Fruit fly (Drosophila melanogaster) whole organism, embryonic: ENCODE results near the gene dunk.

Experiments used
- CG10267 ChIP-seq: fragments of 200-800 bp; sonication (Bioruptor generic); optimal IDR thresholded peaks from 2 replicates; lab custom pipeline; 2018; ENCODE audit warnings: missing biosample characterization, mild to moderate bottlenecking, missing genetic modification characterization, moderate library complexity
- CG10979 ChIP-seq: fragments of 200-800 bp; sonication (Bioruptor generic); optimal IDR thresholded peaks from 2 replicates; lab custom pipeline; 2018; ENCODE audit warnings: missing biosample characterization, mild to moderate bottlenecking, missing genetic modification characterization, moderate library complexity
- CG11085 ChIP-seq: fragments of 200-800 bp; sonication (Bioruptor generic); IDR thresholded peaks from 2 replicates; pipeline ENCODE4 v1.3.6; 2022; ENCODE audit warnings: missing biosample characterization, missing genetic modification characterization
- CG11504 ChIP-seq: fragments of 200-800 bp; sonication (Bioruptor generic); optimal IDR thresholded peaks from 3 replicates; lab custom pipeline; 2019; ENCODE audit warnings: missing biosample characterization, mild to moderate bottlenecking, missing genetic modification characterization, moderate library complexity
- CG12219 ChIP-seq: fragments of 200-800 bp; sonication (Bioruptor generic); optimal IDR thresholded peaks from 3 replicates; lab custom pipeline; 2018; ENCODE audit warnings: missing biosample characterization, mild to moderate bottlenecking, missing genetic modification characterization
- CG12299 ChIP-seq: fragments of 200-800 bp; sonication (Bioruptor generic); optimal IDR thresholded peaks from 2 replicates; lab custom pipeline; 2018; ENCODE audit warnings: missing biosample characterization, mild to moderate bottlenecking, missing genetic modification characterization
- CG12659 ChIP-seq: fragments of 200-800 bp; sonication (Bioruptor generic); optimal IDR thresholded peaks from 3 replicates; lab custom pipeline; 2017; ENCODE audit warnings: mild to moderate bottlenecking, missing biosample characterization, missing genetic modification reagents, missing genetic modification characterization
- CG13123 ChIP-seq: fragments of 200-800 bp; sonication (Bioruptor generic); optimal IDR thresholded peaks from 2 replicates; lab custom pipeline; 2016; ENCODE audit warnings: missing biosample characterization, missing genetic modification characterization
- CG1603 ChIP-seq: fragments of 200-800 bp; sonication (Bioruptor generic); optimal IDR thresholded peaks from 2 replicates; lab custom pipeline; 2019; ENCODE audit warnings: missing biosample characterization, mild to moderate bottlenecking, missing genetic modification characterization, moderate library complexity
- CG18619 ChIP-seq: fragments of 200-800 bp; sonication (Bioruptor generic); optimal IDR thresholded peaks from 3 replicates; lab custom pipeline; 2017; ENCODE audit warnings: missing biosample characterization, mild to moderate bottlenecking, missing genetic modification characterization
- CG18764 ChIP-seq: fragments of 200-800 bp; sonication (Bioruptor generic); optimal IDR thresholded peaks from 3 replicates; lab custom pipeline; 2016; ENCODE audit warnings: missing biosample characterization, missing genetic modification characterization
- CG2129 ChIP-seq: fragments of 200-800 bp; sonication (Bioruptor generic); IDR thresholded peaks from 2 replicates; pipeline ENCODE4 v1.3.6; 2022; ENCODE audit warnings: missing biosample characterization, missing genetic modification characterization; ENCODE audit not compliant: partially characterized antibody
- CG31224 ChIP-seq: fragments of 200-800 bp; sonication (Bioruptor generic); IDR thresholded peaks from 2 replicates; pipeline ENCODE4 v1.3.6; 2022; ENCODE audit warnings: missing biosample characterization, missing genetic modification characterization
- CG33557 ChIP-seq: fragments of 200-800 bp; sonication (Bioruptor generic); optimal IDR thresholded peaks from 2 replicates; lab custom pipeline; 2019; ENCODE audit warnings: missing biosample characterization, mild to moderate bottlenecking, missing genetic modification characterization, moderate library complexity
- CG3726 ChIP-seq: fragments of 200-800 bp; sonication (Bioruptor generic); IDR thresholded peaks from 3 replicates; pipeline ENCODE4, ENCODE4 v1.3.6; 2022; ENCODE audit warnings: missing biosample characterization, missing genetic modification characterization
- CG5245 ChIP-seq: fragments of 200-800 bp; sonication (Bioruptor generic); optimal IDR thresholded peaks from 3 replicates; lab custom pipeline; 2016; ENCODE audit warnings: missing biosample characterization, missing genetic modification characterization
- CG7271 ChIP-seq: fragments of 200-800 bp; sonication (Bioruptor generic); optimal IDR thresholded peaks from 2 replicates; lab custom pipeline; 2018; ENCODE audit warnings: missing biosample characterization, mild to moderate bottlenecking, missing genetic modification characterization, moderate library complexity
- CG7786 ChIP-seq: fragments of 200-800 bp; sonication (Bioruptor generic); optimal IDR thresholded peaks from 2 replicates; lab custom pipeline; 2016; ENCODE audit warnings: missing biosample characterization, missing genetic modification characterization
- CG7928 ChIP-seq: fragments of 200-800 bp; sonication (Bioruptor generic); optimal IDR thresholded peaks from 2 replicates; lab custom pipeline; 2017; ENCODE audit warnings: missing biosample characterization, mild to moderate bottlenecking, missing genetic modification characterization
- CG8478 ChIP-seq: fragments of >200 bp; optimal IDR thresholded peaks from 2 replicates; lab custom pipeline; 2018
- CG8944 ChIP-seq: fragments of 200-800 bp; sonication (Bioruptor generic); optimal IDR thresholded peaks from 3 replicates; lab custom pipeline; 2016; ENCODE audit warnings: missing biosample characterization, missing genetic modification characterization
- CkIIα-i1 ChIP-seq: fragments of 200-800 bp; sonication (Bioruptor generic); IDR thresholded peaks from 2 replicates; pipeline ENCODE4 v1.3.6; 2022; ENCODE audit warnings: missing biosample characterization, missing genetic modification characterization
- D19A ChIP-seq: fragments of 200-800 bp; optimal IDR thresholded peaks from 3 replicates; lab custom pipeline; 2019; ENCODE audit warnings: missing biosample characterization, mild to moderate bottlenecking, missing genetic modification characterization, moderate library complexity
- Dbx ChIP-seq: fragments of 200-800 bp; sonication (Bioruptor generic); IDR thresholded peaks from 3 replicates; pipeline ENCODE4 v1.3.6; 2022; ENCODE audit warnings: missing biosample characterization, missing genetic modification characterization
- Dfd ChIP-seq, 2 experiments: fragments of >200 bp; optimal IDR thresholded peaks; 2 replicates each; lab custom pipeline; 2017; ENCODE audit warnings: missing biosample characterization in 2 of 2, missing genetic modification characterization in 2 of 2
- Dip2 ChIP-seq: fragments of 200-800 bp; sonication (Bioruptor generic); IDR thresholded peaks from 2 replicates; pipeline ENCODE4 v1.3.6; 2022; ENCODE audit warnings: missing biosample characterization, missing genetic modification characterization
- Eip74EF ChIP-seq, 2 experiments: fragments of 200-800 bp in 1 of 2; fragments of >200 bp in 1 of 2; sonication (Bioruptor generic) in 1 of 2; optimal IDR thresholded peaks; 2 replicates each; lab custom pipeline; 2017 to 2019; ENCODE audit warnings: missing biosample characterization in 2 of 2, missing genetic modification characterization in 2 of 2, mild to moderate bottlenecking in 1 of 2, moderate library complexity in 1 of 2
- HLHmδ ChIP-seq: fragments of 200-800 bp; sonication (Bioruptor generic); optimal IDR thresholded peaks from 2 replicates; lab custom pipeline; 2018; ENCODE audit warnings: missing biosample characterization, mild to moderate bottlenecking, missing genetic modification characterization, moderate library complexity
- Lpt ChIP-seq: fragments of >200 bp; optimal IDR thresholded peaks from 2 replicates; lab custom pipeline; 2018; ENCODE audit warnings: missing biosample characterization, missing genetic modification characterization
- NC2α ChIP-seq: fragments of 200-800 bp; sonication (Bioruptor generic); optimal IDR thresholded peaks from 2 replicates; lab custom pipeline; 2016; ENCODE audit warnings: missing biosample characterization, missing genetic modification characterization
- Oaz ChIP-seq: fragments of 200-800 bp; sonication (Bioruptor generic); IDR thresholded peaks from 2 replicates; pipeline ENCODE4 v1.3.6; 2022; ENCODE audit warnings: missing biosample characterization, missing genetic modification characterization
- Sox102F ChIP-seq: fragments of 200-800 bp; sonication (Bioruptor generic); optimal IDR thresholded peaks from 2 replicates; lab custom pipeline; 2018; ENCODE audit warnings: missing biosample characterization, mild to moderate bottlenecking, missing genetic modification characterization, moderate library complexity
- Vsx1 ChIP-seq: fragments of 200-800 bp; sonication (Bioruptor generic); optimal IDR thresholded peaks from 2 replicates; lab custom pipeline; 2017; ENCODE audit warnings: missing biosample characterization, mild to moderate bottlenecking, missing genetic modification characterization, missing genetic modification reagents
- bigmax ChIP-seq: fragments of 200-800 bp; sonication (Bioruptor generic); optimal IDR thresholded peaks from 2 replicates; lab custom pipeline; 2018; ENCODE audit warnings: missing biosample characterization, mild to moderate bottlenecking, missing genetic modification characterization
- bowl ChIP-seq: fragments of 200-800 bp; sonication (Bioruptor generic); IDR thresholded peaks from 2 replicates; pipeline ENCODE4 v1.3.6; 2022; ENCODE audit warnings: missing biosample characterization, missing genetic modification characterization
- cato ChIP-seq: fragments of 200-800 bp; sonication (Bioruptor generic); optimal IDR thresholded peaks from 2 replicates; lab custom pipeline; 2016; ENCODE audit warnings: missing biosample characterization, missing genetic modification characterization, borderline replicate concordance
- dysf ChIP-seq: fragments of 200-800 bp; sonication (Bioruptor generic); IDR thresholded peaks from 3 replicates; pipeline ENCODE4 v1.3.6; 2022; ENCODE audit warnings: missing biosample characterization, missing genetic modification characterization
- en ChIP-seq: fragments of 200-800 bp; sonication (Bioruptor generic); optimal IDR thresholded peaks from 2 replicates; lab custom pipeline; 2016; ENCODE audit warnings: missing biosample characterization, missing genetic modification characterization
- grn ChIP-seq: fragments of 200-800 bp; sonication (Bioruptor generic); optimal IDR thresholded peaks from 3 replicates; lab custom pipeline; 2017; ENCODE audit warnings: missing biosample characterization, missing genetic modification characterization
- hbn ChIP-seq: fragments of 200-800 bp; sonication (Bioruptor generic); IDR thresholded peaks from 2 replicates; pipeline ENCODE4 v1.3.6; 2022; ENCODE audit warnings: missing biosample characterization, missing genetic modification characterization; ENCODE audit not compliant: partially characterized antibody
- her ChIP-seq: fragments of 200-800 bp; sonication (Bioruptor generic); optimal IDR thresholded peaks from 2 replicates; lab custom pipeline; 2016; ENCODE audit warnings: missing biosample characterization, missing genetic modification characterization
- ken ChIP-seq: fragments of 200-800 bp; sonication (Bioruptor generic); IDR thresholded peaks from 3 replicates; pipeline ENCODE4 v1.3.6; 2022; ENCODE audit warnings: missing biosample characterization, missing genetic modification characterization
- klu ChIP-seq: fragments of 200-800 bp; sonication (Bioruptor generic); IDR thresholded peaks from 2 replicates; pipeline ENCODE4 v1.3.6; 2022; ENCODE audit warnings: missing biosample characterization, missing genetic modification characterization
- lmd ChIP-seq: fragments of 200-800 bp; sonication (Bioruptor generic); IDR thresholded peaks from 2 replicates; pipeline ENCODE4 v1.3.6; 2022; ENCODE audit warnings: missing biosample characterization, missing genetic modification characterization
- nerfin-1 ChIP-seq: fragments of 200-800 bp; sonication (Bioruptor generic); optimal IDR thresholded peaks from 3 replicates; lab custom pipeline; 2019; ENCODE audit warnings: missing biosample characterization, mild to moderate bottlenecking, missing genetic modification characterization, moderate library complexity
- sim ChIP-seq: fragments of 200-800 bp; sonication (Bioruptor generic); IDR thresholded peaks from 2 replicates; pipeline ENCODE4 v1.3.6; 2022; ENCODE audit warnings: missing biosample characterization, missing genetic modification characterization
- sug ChIP-seq: fragments of 200-800 bp; optimal IDR thresholded peaks from 2 replicates; lab custom pipeline; 2019; ENCODE audit warnings: missing biosample characterization, mild to moderate bottlenecking, missing genetic modification characterization, moderate library complexity
- tap ChIP-seq: fragments of 200-800 bp; optimal IDR thresholded peaks from 3 replicates; lab custom pipeline; 2019; ENCODE audit warnings: missing biosample characterization, mild to moderate bottlenecking, missing genetic modification characterization, moderate library complexity
- toy ChIP-seq: fragments of 200-800 bp; sonication (Bioruptor generic); IDR thresholded peaks from 2 replicates; pipeline ENCODE4 v1.3.6; 2022; ENCODE audit warnings: missing biosample characterization, missing genetic modification characterization
- tup ChIP-seq: fragments of 200-800 bp; sonication (Bioruptor generic); optimal IDR thresholded peaks from 2 replicates; lab custom pipeline; 2016; ENCODE audit warnings: missing biosample characterization, mild to moderate bottlenecking, missing genetic modification characterization, moderate library complexity
- zen ChIP-seq: fragments of 200-800 bp; sonication (Bioruptor generic); optimal IDR thresholded peaks from 3 replicates; lab custom pipeline; 2018; ENCODE audit warnings: missing biosample characterization, mild to moderate bottlenecking, missing genetic modification characterization, moderate library complexity

The dunk gene

DNA sequence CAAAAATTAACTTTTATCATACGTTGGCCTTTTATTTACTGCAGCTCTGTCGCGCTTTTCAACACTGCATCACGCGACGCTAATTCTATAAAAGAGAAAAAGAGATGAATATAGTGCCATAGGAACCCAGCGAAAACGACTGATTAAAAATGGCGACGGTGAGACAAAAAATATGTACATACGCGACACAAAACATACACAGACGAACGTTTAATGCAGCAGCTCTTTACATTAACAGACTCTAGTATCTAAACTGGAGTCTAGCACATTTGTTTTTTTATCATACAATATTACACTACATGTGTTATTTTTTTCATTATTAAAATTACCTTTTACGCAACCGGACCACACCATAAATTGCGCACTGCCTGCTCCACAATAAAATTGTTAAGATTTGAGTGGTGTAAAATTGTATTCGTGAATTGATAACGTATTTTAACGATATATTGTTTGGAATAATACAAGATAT is 17.2 kb downstream of the dunk start (continued):
- TF ChIP-seq bowl: no peak
- TF ChIP-seq Dbx (GFP tag; lab: Robert Waterston, UW): no peak; the same call in 2 of the 3 replicates
- TF ChIP-seq CG7786 (GFP tag; lab: Kevin White, UChicago): no peak
- TF ChIP-seq Lpt (GFP tag; lab: Kevin White, UChicago): no peak
- no peak for TF ChIP-seq zen
- no peak for TF ChIP-seq CG2129 (GFP tag; lab: Robert Waterston, UW)
- TF ChIP-seq CG1603 (tag; lab: Kevin White, UChicago): peak; percentile 4
- TF ChIP-seq cato (GFP tag; lab: Kevin White, UChicago): no peak
- TF ChIP-seq CG33557 (GFP tag; lab: Kevin White, UChicago): no peak
- TF ChIP-seq tup: no peak
- no peak for TF ChIP-seq bigmax (GFP tag; lab: Kevin White, UChicago)
- peak; percentile 87 for TF ChIP-seq nerfin-1 (tag; lab: Kevin White, UChicago)

DNA sequence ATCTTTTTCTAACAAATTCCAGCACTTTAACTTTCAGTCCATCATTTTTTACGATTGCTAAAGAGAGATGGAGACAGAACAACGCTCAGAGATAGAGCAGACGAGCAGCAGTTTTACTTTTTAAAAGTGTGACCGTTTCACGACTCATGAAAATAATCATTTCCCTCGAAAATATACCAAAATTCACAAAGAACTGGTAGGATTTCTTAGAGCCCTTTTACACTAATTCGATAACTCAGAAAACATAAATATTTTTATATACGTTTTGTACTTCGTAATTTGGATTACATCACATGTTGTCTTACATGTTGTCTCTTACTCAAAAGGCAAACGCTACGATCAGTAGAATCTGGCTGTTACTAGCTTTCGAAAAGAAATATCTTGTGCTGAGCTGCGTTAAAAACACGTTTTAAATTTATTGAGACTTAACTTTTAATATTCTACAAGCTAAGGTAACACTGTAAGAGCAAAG is 17.7 kb downstream of the dunk start, which contains the start of gene Clamp:
Gene Clamp, minus strand, starts transcription at position 100 of the 472 bp plus-strand sequence.
- TF ChIP-seq Eip74EF (GFP tag; optimal IDR thresholded peaks at IDR 0.05; lab: Kevin White, UChicago) (peak in 1 of 2 experiments; percentile 23), dysf (GFP tag; lab: Robert Waterston, UW) (no peak), NC2α (GFP tag; lab: Kevin White, UChicago) (no peak), CG10979 (tag; lab: Kevin White, UChicago) (no peak), CG7928 (GFP tag; lab: Kevin White, UChicago) (no peak), her (no peak), hbn (GFP tag; lab: Robert Waterston, UW) (no peak), HLHmδ (no peak), CG5245 (GFP tag; lab: Kevin White, UChicago) (no peak), sim (GFP tag; lab: Robert Waterston, UW) (no peak), en (GFP tag; lab: Kevin White, UChicago) (no peak), lmd (no peak), Vsx1 (GFP tag; lab: Kevin White, UChicago) (no peak), klu (GFP tag; lab: Robert Waterston, UW) (no peak), Oaz (GFP tag; lab: Robert Waterston, UW) (no peak), sug (tag; lab: Kevin White, UChicago) (no peak), Dip2 (GFP tag; lab: Robert Waterston, UW) (no peak), CG18764 (GFP tag; lab: Kevin White, UChicago) (no peak), ken (no peak), grn (GFP tag; lab: Kevin White, UChicago) (no peak), CG10267 (tag; lab: Kevin White, UChicago) (no peak), Dfd (GFP tag; optimal IDR thresholded peaks at IDR 0.05; lab: Kevin White, UChicago) (peak in 1 of 2 experiments; percentile 61), CG8944 (no peak), toy (GFP tag; lab: Robert Waterston, UW) (no peak), CG7271 (tag; lab: Kevin White, UChicago) (no peak), CG11085 (GFP tag; lab: Robert Waterston, UW) (no peak), CG13123 (GFP tag; lab: Kevin White, UChicago) (no peak), CG12299 (no peak), CG18619 (GFP tag; lab: Kevin White, UChicago) (no peak), Sox102F (GFP tag; lab: Kevin White, UChicago) (no peak), CG11504 (no peak), CkIIα-i1 (GFP tag; lab: Robert Waterston, UW) (no peak), tap (tag; lab: Kevin White, UChicago) (no peak), CG3726 (no peak), CG12219 (GFP tag; lab: Kevin White, UChicago) (no peak), D19A (tag; lab: Kevin White, UChicago) (no peak), CG12659 (GFP tag; lab: Kevin White, UChicago) (peak; percentile 62), CG8478 (lab: Kevin White, UChicago) (no peak), CG31224 (GFP tag; lab: Robert Waterston, UW) (no peak)
